Fruit fly (Drosophila melanogaster): Measurements from ENCODE around the gene CG2841.

DNA sequence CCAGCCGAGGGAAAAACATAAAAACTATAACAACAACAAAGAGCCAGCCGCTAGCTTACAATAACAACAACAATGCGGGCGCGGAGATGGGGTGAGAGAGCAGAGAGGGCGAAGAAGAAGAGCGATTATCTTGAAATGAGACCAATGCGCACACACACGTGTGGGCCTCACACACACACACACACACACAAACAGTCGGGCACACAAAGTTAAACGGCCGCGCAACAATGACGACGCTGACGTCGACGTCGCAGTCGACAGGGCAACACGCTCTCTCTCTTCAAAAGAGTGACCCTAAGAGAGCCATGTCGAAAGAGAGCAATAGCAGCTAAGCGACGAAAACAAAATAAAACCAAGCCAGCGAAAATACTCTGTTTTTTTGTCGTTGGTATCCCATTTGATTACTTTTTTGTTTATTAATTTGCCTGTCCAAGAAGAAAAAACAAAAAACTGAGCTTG is 60.3 kb downstream of the CG2841 start:
- TF ChIP-seq brk (GFP tag; optimal IDR thresholded peaks at IDR 0.05) = no peak
- no peak for TF ChIP-seq Hr83 (GFP tag; optimal IDR thresholded peaks at IDR 0.05; ENCODE audit: poor library complexity, severe bottlenecking)

Data from whole organism, wandering third instar larva.